Worm (Caenorhabditis elegans): Measurements from ENCODE around the gene vps-33.1.
A peak's percentile ranks its signal among the peaks of the same experiment; 100 is the strongest.

Gene vps-33.1

DNA sequence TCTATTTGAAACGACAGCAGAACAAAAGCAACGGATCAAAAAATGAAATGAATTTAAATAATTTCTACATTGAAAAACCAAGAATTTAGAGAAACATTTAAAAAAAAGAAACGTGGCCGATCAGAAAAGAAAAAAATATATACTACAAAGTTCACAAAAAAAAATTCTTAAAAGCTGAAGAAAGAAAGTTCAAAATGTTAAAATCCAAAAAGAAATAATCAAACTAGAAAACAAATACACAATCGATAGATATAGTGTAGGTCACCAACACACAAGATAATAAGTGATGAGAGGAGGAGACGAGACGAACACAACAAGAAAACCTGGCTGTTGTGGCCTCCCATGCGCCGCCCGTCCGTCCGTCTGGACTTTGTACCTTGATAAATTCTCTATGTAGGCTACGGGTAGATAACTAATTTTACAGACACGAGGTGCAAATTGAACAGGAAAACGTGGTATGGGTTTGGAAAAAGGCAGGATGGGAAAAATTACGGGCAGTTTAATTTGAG, 12.2 kb upstream of the vps-33.1 start, which contains the start of gene hadb-1:
Gene hadb-1, minus strand, starts transcription at position 51 of the 509 bp plus-strand sequence.
- no peak for TF ChIP-seq ztf-11 (tag; optimal IDR thresholded peaks at IDR 0.05)
- no peak for TF ChIP-seq lin-13 (GFP tag; optimal IDR thresholded peaks at IDR 0.05)
- no peak for TF ChIP-seq ztf-4 (tag; optimal IDR thresholded peaks at IDR 0.05)
- peak; percentile 19 for TF ChIP-seq fos-1 (tag; optimal IDR thresholded peaks at IDR 0.05)
- no peak for TF ChIP-seq zag-1 (tag; optimal IDR thresholded peaks at IDR 0.05)
- TF ChIP-seq alr-1 (tag; optimal IDR thresholded peaks at IDR 0.05) = no peak
- peak; percentile 12 for TF ChIP-seq F13H6.1 (tag; optimal IDR thresholded peaks at IDR 0.05)
- no peak for TF ChIP-seq nhr-237 (tag; optimal IDR thresholded peaks at IDR 0.05)
- no peak for TF ChIP-seq nhr-10 (tag; optimal IDR thresholded peaks at IDR 0.05)
- no peak for TF ChIP-seq gmeb-1 (tag; optimal IDR thresholded peaks at IDR 0.05)
- TF ChIP-seq sem-4 (tag; optimal IDR thresholded peaks at IDR 0.05) = no peak
- TF ChIP-seq lin-39 (tag; optimal IDR thresholded peaks at IDR 0.05) = no peak
- peak; percentile 38 for TF ChIP-seq nhr-129 (tag; optimal IDR thresholded peaks at IDR 0.05)
- peak in 1 of 2 experiments; percentile 20 for TF ChIP-seq lsy-2 (tag; optimal IDR thresholded peaks at IDR 0.05)
- TF ChIP-seq lin-11 (tag; optimal IDR thresholded peaks at IDR 0.05) = no peak
- no peak for TF ChIP-seq nhr-11 (tag; optimal IDR thresholded peaks at IDR 0.05)
- TF ChIP-seq C34F6.9 (tag; optimal IDR thresholded peaks at IDR 0.05) = peak; percentile 9
- TF ChIP-seq unc-55 (GFP tag; optimal IDR thresholded peaks at IDR 0.05) = no peak
- no peak for TF ChIP-seq mab-5 (tag; optimal IDR thresholded peaks at IDR 0.05)
- TF ChIP-seq aly-2 (tag; optimal IDR thresholded peaks at IDR 0.05) = no peak
- no peak for TF ChIP-seq skn-1 (tag; optimal IDR thresholded peaks at IDR 0.05)
- TF ChIP-seq R02D3.7 (tag; optimal IDR thresholded peaks at IDR 0.05) = no peak
- peak; percentile 18 for TF ChIP-seq crh-2 (tag; optimal IDR thresholded peaks at IDR 0.05)
- no peak for TF ChIP-seq snpc-4 (tag; optimal IDR thresholded peaks at IDR 0.05)
- no peak for TF ChIP-seq dmd-4 (tag; optimal IDR thresholded peaks at IDR 0.05)
- TF ChIP-seq ama-1 (optimal IDR thresholded peaks at IDR 0.05) = no peak
- no peak for TF ChIP-seq ceh-82 (tag; optimal IDR thresholded peaks at IDR 0.05)
- TF ChIP-seq peb-1 (tag; optimal IDR thresholded peaks at IDR 0.05) = no peak
- no peak for TF ChIP-seq blmp-1 (tag; optimal IDR thresholded peaks at IDR 0.05; ENCODE audit: insufficient read depth)
- no peak for TF ChIP-seq elt-1 (tag; optimal IDR thresholded peaks at IDR 0.05)
- TF ChIP-seq nhr-77 (tag; optimal IDR thresholded peaks at IDR 0.05) = no peak
- no peak for TF ChIP-seq egl-27 (tag; optimal IDR thresholded peaks at IDR 0.05)
- no peak for TF ChIP-seq unc-62 (GFP tag; optimal IDR thresholded peaks at IDR 0.05)
- TF ChIP-seq sma-9 (GFP tag; optimal IDR thresholded peaks at IDR 0.05) = peak; percentile 41
- no peak for TF ChIP-seq sma-9 (tag; optimal IDR thresholded peaks at IDR 0.05)
- no peak for TF ChIP-seq ztf-1 (GFP tag; conservative IDR thresholded peaks at IDR 0.05)
- no peak for TF ChIP-seq nhr-23 (tag; optimal IDR thresholded peaks at IDR 0.05)
- TF ChIP-seq nhr-25 (tag; optimal IDR thresholded peaks at IDR 0.05) = peak; percentile 60
- TF ChIP-seq ceh-16 (tag; optimal IDR thresholded peaks at IDR 0.05) = no peak
- TF ChIP-seq nhr-12 (tag; optimal IDR thresholded peaks at IDR 0.05) = no peak
- peak; percentile 45 for TF ChIP-seq sma-3 (GFP tag; optimal IDR thresholded peaks at IDR 0.05)
- peak; percentile 53 for TF ChIP-seq nhr-21 (tag; optimal IDR thresholded peaks at IDR 0.05)
- no peak for TF ChIP-seq Y55F3AM.14 (GFP tag; optimal IDR thresholded peaks at IDR 0.05)
- TF ChIP-seq nhr-6 (tag; optimal IDR thresholded peaks at IDR 0.05) = no peak

DNA sequence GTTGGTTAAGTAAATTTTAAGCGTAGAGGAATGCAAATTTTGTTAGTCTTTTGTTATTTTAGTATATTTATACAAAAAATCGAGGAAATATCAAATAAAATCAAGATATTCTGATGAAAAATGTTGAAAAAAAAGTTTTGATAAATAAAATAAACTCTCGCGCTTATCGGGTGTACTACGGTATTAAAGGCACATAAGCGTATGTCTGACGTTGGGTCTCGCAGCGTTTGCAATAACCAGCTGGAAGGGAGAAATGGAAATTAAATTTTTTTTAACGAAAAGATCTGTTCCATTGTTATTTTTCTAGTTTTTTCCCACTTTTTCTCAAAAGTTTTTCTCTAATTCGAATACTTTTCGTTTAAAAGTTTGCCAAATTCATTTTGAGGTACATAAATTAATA, 11.6 kb upstream of the vps-33.1 start:
- no peak for TF ChIP-seq ceh-82 (tag; optimal IDR thresholded peaks at IDR 0.05)
- TF ChIP-seq sma-9 (GFP tag; optimal IDR thresholded peaks at IDR 0.05) = no peak
- TF ChIP-seq sma-9 (tag; optimal IDR thresholded peaks at IDR 0.05) = no peak
- TF ChIP-seq dmd-4 (tag; optimal IDR thresholded peaks at IDR 0.05) = no peak
- no peak for TF ChIP-seq Y55F3AM.14 (GFP tag; optimal IDR thresholded peaks at IDR 0.05)
- no peak for TF ChIP-seq zag-1 (tag; optimal IDR thresholded peaks at IDR 0.05)

DNA sequence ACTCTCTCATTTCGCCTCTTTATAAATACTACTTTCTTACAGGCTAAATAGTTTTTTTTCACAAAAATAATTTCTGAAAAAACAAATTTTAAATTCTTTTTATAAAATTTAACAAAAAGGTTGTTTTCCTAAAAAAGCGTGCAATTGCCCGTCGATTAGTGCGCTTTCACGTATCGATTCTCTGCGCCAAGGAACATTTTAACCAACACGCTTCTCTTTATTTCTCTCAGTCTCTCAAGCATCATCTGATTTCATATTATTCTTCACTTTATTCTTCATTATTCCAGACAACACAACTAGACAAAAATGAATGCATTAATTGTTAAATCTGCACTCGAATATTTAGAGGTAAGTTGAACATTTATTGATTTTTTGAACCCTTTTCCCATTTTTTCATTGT, 11.1 kb upstream of the vps-33.1 start, which contains the start of gene B0303.4:
Gene B0303.4, plus strand, starts transcription at position 196 of the 400 bp plus-strand sequence.
- TF ChIP-seq ZK546.5 (tag; optimal IDR thresholded peaks at IDR 0.05) (no peak), snpc-4 (tag; optimal IDR thresholded peaks at IDR 0.05) (peak; percentile 4), mdl-1 (tag; optimal IDR thresholded peaks at IDR 0.05) (peak in 1 of 2 experiments; percentile 8), lin-39 (tag; optimal IDR thresholded peaks at IDR 0.05) (no peak), lin-11 (tag; optimal IDR thresholded peaks at IDR 0.05) (peak; percentile 26), gmeb-1 (tag; optimal IDR thresholded peaks at IDR 0.05) (peak; percentile 45), aly-2 (tag; optimal IDR thresholded peaks at IDR 0.05) (no peak), sma-3 (GFP tag; optimal IDR thresholded peaks at IDR 0.05) (peak; percentile 15), nhr-129 (tag; optimal IDR thresholded peaks at IDR 0.05) (peak; percentile 62), unc-62 (GFP tag; optimal IDR thresholded peaks at IDR 0.05) (no peak), F13H6.1 (tag; optimal IDR thresholded peaks at IDR 0.05) (peak; percentile 30), unc-55 (GFP tag; optimal IDR thresholded peaks at IDR 0.05) (peak; percentile 92), sem-4 (tag; optimal IDR thresholded peaks at IDR 0.05) (peak; percentile 94), nhr-21 (tag; optimal IDR thresholded peaks at IDR 0.05) (peak; percentile 2), C34F6.9 (tag; optimal IDR thresholded peaks at IDR 0.05) (peak; percentile 94), lin-13 (GFP tag; optimal IDR thresholded peaks at IDR 0.05) (peak; percentile 54), ztf-1 (GFP tag; conservative IDR thresholded peaks at IDR 0.05) (no peak), nhr-10 (tag; optimal IDR thresholded peaks at IDR 0.05) (peak; percentile 2), sma-9 (GFP tag; optimal IDR thresholded peaks at IDR 0.05) (peak; percentile 42), sma-9 (tag; optimal IDR thresholded peaks at IDR 0.05) (no peak), fos-1 (tag; optimal IDR thresholded peaks at IDR 0.05) (peak; percentile 61), lsy-2 (tag; optimal IDR thresholded peaks at IDR 0.05) (peak; percentile 3 to 79), ama-1 (optimal IDR thresholded peaks at IDR 0.05) (peak; percentile 7), nhr-25 (tag; optimal IDR thresholded peaks at IDR 0.05) (peak; percentile 62), ztf-11 (tag; optimal IDR thresholded peaks at IDR 0.05) (no peak), crh-2 (tag; optimal IDR thresholded peaks at IDR 0.05) (peak; percentile 81)

Data from whole organism, L2 larva.